Worm (Caenorhabditis elegans) whole organism, mixed stage, embryonic: ENCODE data around the gene F21C10.9.

Experiments used
- M03D4.4 ChIP-seq: sonication (generic microtip); optimal IDR thresholded peaks from 2 replicates; lab custom pipeline; 2017; ENCODE audit warnings: mild to moderate bottlenecking, missing genetic modification characterization, missing compliant biosample characterization
- bed-3 ChIP-seq: fragments of 200-800 bp; sonication (Bioruptor generic); optimal IDR thresholded peaks from 3 replicates; lab custom pipeline; 2018; ENCODE audit warnings: mild to moderate bottlenecking, missing genetic modification characterization, moderate library complexity, missing compliant biosample characterization
- blmp-1 ChIP-seq: fragments of 150-350 bp; optimal IDR thresholded peaks from 2 replicates; lab custom pipeline; 2014; ENCODE audit warnings: missing biosample characterization, missing genetic modification characterization
- ceh-43 ChIP-seq: fragments of 200-800 bp; sonication (Bioruptor generic); optimal IDR thresholded peaks from 2 replicates; lab custom pipeline; 2018; ENCODE audit warnings: mild to moderate bottlenecking, missing genetic modification characterization, moderate library complexity, missing compliant biosample characterization
- ceh-83 ChIP-seq: fragments of 200-800 bp; sonication (Bioruptor generic); optimal IDR thresholded peaks from 2 replicates; lab custom pipeline; 2018; ENCODE audit warnings: mild to moderate bottlenecking, missing genetic modification characterization, missing compliant biosample characterization
- ces-1 ChIP-seq: fragments of 150-350 bp; optimal IDR thresholded peaks from 2 replicates; lab custom pipeline; 2014; ENCODE audit warnings: missing biosample characterization, missing genetic modification reagents, missing genetic modification characterization
- cnd-1 ChIP-seq: fragments of 200-800 bp; sonication (Bioruptor generic); optimal IDR thresholded peaks from 2 replicates; lab custom pipeline; 2018; ENCODE audit warnings: mild to moderate bottlenecking, missing genetic modification characterization, missing compliant biosample characterization
- elt-3 ChIP-seq: fragments of 150-350 bp; optimal IDR thresholded peaks from 2 replicates; lab custom pipeline; 2014; ENCODE audit warnings: missing biosample characterization, missing genetic modification characterization
- flh-1 ChIP-seq: fragments of 200-800 bp; sonication (Bioruptor generic); optimal IDR thresholded peaks from 2 replicates; lab custom pipeline; 2018; ENCODE audit warnings: mild to moderate bottlenecking, missing genetic modification characterization, moderate library complexity, missing compliant biosample characterization
- ham-2 ChIP-seq: fragments of 200-800 bp; sonication (Bioruptor generic); optimal IDR thresholded peaks from 2 replicates; lab custom pipeline; 2018; ENCODE audit warnings: mild to moderate bottlenecking, missing genetic modification characterization, missing compliant biosample characterization
- hlh-1 ChIP-seq: fragments of 150-350 bp; optimal IDR thresholded peaks from 2 replicates; lab custom pipeline; 2014; ENCODE audit warnings: missing biosample characterization, missing genetic modification reagents, missing genetic modification characterization
- lin-32 ChIP-seq: fragments of 200-800 bp; sonication (Bioruptor generic); optimal IDR thresholded peaks from 2 replicates; lab custom pipeline; 2018; ENCODE audit warnings: mild to moderate bottlenecking, missing genetic modification characterization, missing compliant biosample characterization
- lsy-2 ChIP-seq: fragments of 150-350 bp; optimal IDR thresholded peaks from 2 replicates; lab custom pipeline; 2014; ENCODE audit warnings: missing biosample characterization, missing genetic modification characterization
- mab-5 ChIP-seq: fragments of 150-350 bp; optimal IDR thresholded peaks from 2 replicates; lab custom pipeline; 2014; ENCODE audit warnings: missing biosample characterization, missing genetic modification characterization
- mep-1 ChIP-seq: fragments of 150-350 bp; optimal IDR thresholded peaks from 2 replicates; lab custom pipeline; 2017; ENCODE audit warnings: missing biosample characterization, missing genetic modification reagents, missing genetic modification characterization, inconsistent platforms
- mls-2 ChIP-seq: sonication (generic microtip); optimal IDR thresholded peaks from 2 replicates; lab custom pipeline; 2016; ENCODE audit warnings: mild to moderate bottlenecking, missing genetic modification characterization, moderate library complexity, missing compliant biosample characterization
- nhr-12 ChIP-seq: fragments of 150-350 bp; optimal IDR thresholded peaks from 2 replicates; lab custom pipeline; 2014; ENCODE audit warnings: missing biosample characterization, missing genetic modification characterization
- nhr-2 ChIP-seq: fragments of 150-350 bp; optimal IDR thresholded peaks from 2 replicates; lab custom pipeline; 2014; ENCODE audit warnings: missing biosample characterization, missing genetic modification characterization
- nhr-237 ChIP-seq: fragments of 150-350 bp; optimal IDR thresholded peaks from 2 replicates; lab custom pipeline; 2014; ENCODE audit warnings: missing biosample characterization, missing genetic modification characterization
- nhr-28 ChIP-seq: fragments of 150-350 bp; optimal IDR thresholded peaks from 2 replicates; lab custom pipeline; 2014; ENCODE audit warnings: missing biosample characterization, missing genetic modification characterization
- nhr-76 ChIP-seq: sonication (generic microtip); optimal IDR thresholded peaks from 2 replicates; lab custom pipeline; 2017; ENCODE audit warnings: missing biosample characterization, missing genetic modification characterization
- pha-4 ChIP-seq: fragments of 150-350 bp; optimal IDR thresholded peaks from 2 replicates; lab custom pipeline; 2018; ENCODE audit warnings: missing biosample characterization, missing genetic modification reagents, missing genetic modification characterization
- sem-2 ChIP-seq: fragments of 200-800 bp; sonication (Bioruptor generic); optimal IDR thresholded peaks from 2 replicates; lab custom pipeline; 2018; ENCODE audit warnings: mild to moderate bottlenecking, missing genetic modification characterization, missing compliant biosample characterization
- snpc-4 ChIP-seq: fragments of 150-350 bp; optimal IDR thresholded peaks from 2 replicates; lab custom pipeline; 2014; ENCODE audit warnings: missing biosample characterization, missing genetic modification characterization
- sptf-1 ChIP-seq: sonication (generic microtip); optimal IDR thresholded peaks from 2 replicates; lab custom pipeline; 2017; ENCODE audit warnings: mild to moderate bottlenecking, missing genetic modification characterization, moderate library complexity, missing compliant biosample characterization
- tbx-8 ChIP-seq: fragments of 200-800 bp; sonication (Bioruptor generic); optimal IDR thresholded peaks from 2 replicates; lab custom pipeline; 2018; ENCODE audit warnings: mild to moderate bottlenecking, missing genetic modification characterization, moderate library complexity, missing compliant biosample characterization
- unc-120 ChIP-seq: sonication (generic microtip); optimal IDR thresholded peaks from 2 replicates; lab custom pipeline; 2017; ENCODE audit warnings: missing genetic modification characterization, missing compliant biosample characterization; ENCODE audit not compliant: poor library complexity, severe bottlenecking
- unc-39 ChIP-seq: fragments of 150-350 bp; optimal IDR thresholded peaks from 2 replicates; lab custom pipeline; 2014; ENCODE audit warnings: missing biosample characterization, missing genetic modification characterization
- unc-62 ChIP-seq: fragments of 150-350 bp; optimal IDR thresholded peaks from 2 replicates; lab custom pipeline; 2014; ENCODE audit warnings: missing biosample characterization, missing genetic modification reagents, missing genetic modification characterization
- zip-8 ChIP-seq: fragments of 150-350 bp; optimal IDR thresholded peaks from 2 replicates; lab custom pipeline; 2014; ENCODE audit warnings: missing biosample characterization, missing genetic modification characterization
- ztf-11 ChIP-seq: fragments of 150-350 bp; optimal IDR thresholded peaks from 2 replicates; lab custom pipeline; 2014; ENCODE audit warnings: missing biosample characterization, missing genetic modification characterization

The F21C10.9 gene

ce11 chrV:9130766-9131165, 32.3 kb upstream of the F21C10.9 start, which contains the start of gene F21C10.19:
TSS of gene F21C10.19 (plus strand) at chrV:9131066.
- TF ChIP-seq unc-62: no peak
- no peak for TF ChIP-seq hlh-1 (tag; lab: Kevin White, UChicago)
- no peak for TF ChIP-seq cnd-1 (tag; lab: Kevin White, UChicago)
- TF ChIP-seq sem-2 (GFP tag; lab: Kevin White, UChicago): no peak
- no peak for TF ChIP-seq lin-32 (GFP tag; lab: Kevin White, UChicago)
- no peak for TF ChIP-seq ceh-43 (GFP tag; lab: Kevin White, UChicago)
- no peak for TF ChIP-seq flh-1
- TF ChIP-seq blmp-1 (tag; lab: Kevin White, UChicago): no peak
- TF ChIP-seq nhr-28: no peak
- TF ChIP-seq nhr-237 (tag; lab: Kevin White, UChicago): no peak
- no peak for TF ChIP-seq ces-1
- no peak for TF ChIP-seq bed-3 (GFP tag; lab: Kevin White, UChicago)
- no peak for TF ChIP-seq nhr-2 (tag; lab: Kevin White, UChicago)
- no peak for TF ChIP-seq sptf-1 (tag; lab: Kevin White, UChicago)
- no peak for TF ChIP-seq mab-5 (tag; lab: Kevin White, UChicago)
- TF ChIP-seq tbx-8 (GFP tag; lab: Kevin White, UChicago): no peak
- TF ChIP-seq pha-4 (tag; lab: Kevin White, UChicago): no peak

- TF ChIP-seq sem-2 (GFP tag; lab: Kevin White, UChicago) (no peak), M03D4.4 (tag; lab: Kevin White, UChicago) (no peak), nhr-12 (no peak), ceh-83 (GFP tag; lab: Kevin White, UChicago) (no peak), mep-1 (tag; lab: Kevin White, UChicago) (no peak), nhr-2 (tag; lab: Kevin White, UChicago) (no peak), hlh-1 (tag; lab: Kevin White, UChicago) (no peak), snpc-4 (tag; lab: Kevin White, UChicago) (no peak), flh-1 (no peak), ces-1 (no peak), unc-62 (no peak), cnd-1 (tag; lab: Kevin White, UChicago) (no peak), ztf-11 (no peak), mab-5 (tag; lab: Kevin White, UChicago) (no peak), zip-8 (tag; lab: Kevin White, UChicago) (no peak), nhr-76 (tag; lab: Kevin White, UChicago) (no peak), lin-32 (GFP tag; lab: Kevin White, UChicago) (no peak), tbx-8 (GFP tag; lab: Kevin White, UChicago) (no peak), lsy-2 (tag; lab: Kevin White, UChicago) (no peak), elt-3 (tag; lab: Kevin White, UChicago) (no peak)
Observed at ce11 chrV:9128562-9128961, 30.1 kb upstream of the F21C10.9 start.

- TF ChIP-seq nhr-76 (tag; lab: Kevin White, UChicago) (no peak), mep-1 (tag; lab: Kevin White, UChicago) (no peak), nhr-12 (no peak), mls-2 (tag; lab: Kevin White, UChicago) (no peak), unc-120 (no peak), nhr-2 (tag; lab: Kevin White, UChicago) (no peak), pha-4 (tag; lab: Kevin White, UChicago) (no peak), bed-3 (GFP tag; lab: Kevin White, UChicago) (no peak), ceh-83 (GFP tag; lab: Kevin White, UChicago) (no peak), zip-8 (tag; lab: Kevin White, UChicago) (no peak), sptf-1 (tag; lab: Kevin White, UChicago) (no peak), unc-39 (tag; lab: Kevin White, UChicago) (no peak), ham-2 (no peak), nhr-237 (tag; lab: Kevin White, UChicago) (no peak), ztf-11 (no peak), unc-62 (no peak), nhr-28 (no peak), cnd-1 (tag; lab: Kevin White, UChicago) (no peak)
Observed at ce11 chrV:9127773-9128172, 29.3 kb upstream of the F21C10.9 start, which contains the start of gene F21C10.3. TSS of gene F21C10.3 (plus strand) at chrV:9128073.

ce11 chrV:9126316-9126715, 27.8 kb upstream of the F21C10.9 start, which contains the start of gene F21C10.4:
TSS of gene F21C10.4 (plus strand) at chrV:9126616.
- no peak for TF ChIP-seq mep-1 (tag; lab: Kevin White, UChicago)
- TF ChIP-seq flh-1: no peak
- TF ChIP-seq mls-2 (tag; lab: Kevin White, UChicago): no peak
- TF ChIP-seq lin-32 (GFP tag; lab: Kevin White, UChicago): no peak
